Worm (Caenorhabditis elegans) whole organism, L1 larva: ENCODE data around the gene vha-14.

ENCODE experiments used
- aly-2 ChIP-seq: fragments of 150-350 bp; optimal IDR thresholded peaks from 2 replicates; lab custom pipeline; 2014; ENCODE audit warnings: missing biosample characterization, missing genetic modification characterization
- ceh-88 ChIP-seq: fragments of 200-800 bp; sonication (Bioruptor generic); IDR thresholded peaks from 2 replicates; pipeline ENCODE4 v1.3.6; 2022; ENCODE audit warnings: missing genetic modification characterization, missing compliant biosample characterization
- egl-27 ChIP-seq, 2 experiments: fragments of 150-350 bp in 1 of 2; sonication (generic microtip); optimal IDR thresholded peaks; 3 replicates each; lab custom pipeline; 2017 to 2018; ENCODE audit warnings: missing biosample characterization in 2 of 2, missing genetic modification characterization in 2 of 2, missing genetic modification reagents in 2 of 2
- elt-3 ChIP-seq, 6 experiments: fragments of 150-350 bp in 1 of 6; sonication (generic microtip); optimal IDR thresholded peaks; 2 replicates each; lab custom pipeline; 2017 to 2018; ENCODE audit warnings: missing biosample characterization in 6 of 6, missing genetic modification characterization in 6 of 6, inconsistent platforms in 1 of 6
- hlh-4 ChIP-seq: sonication (generic microtip); optimal IDR thresholded peaks from 2 replicates; lab custom pipeline; 2016; ENCODE audit warnings: mild to moderate bottlenecking, missing genetic modification characterization, missing compliant biosample characterization
- mdl-1 ChIP-seq, 2 experiments: fragments of 150-350 bp; optimal IDR thresholded peaks; 2 replicates each; lab custom pipeline; 2014 to 2017; ENCODE audit warnings: missing biosample characterization in 2 of 2, missing genetic modification characterization in 2 of 2, inconsistent platforms in 1 of 2
- pag-3 ChIP-seq: sonication (generic microtip); optimal IDR thresholded peaks from 2 replicates; lab custom pipeline; 2017; ENCODE audit warnings: missing genetic modification characterization, mild to moderate bottlenecking, missing compliant biosample characterization, antibody characterized with exemption, borderline replicate concordance; ENCODE audit not compliant: insufficient read depth
- snpc-4 ChIP-seq: fragments of 150-350 bp; optimal IDR thresholded peaks from 2 replicates; lab custom pipeline; 2014; ENCODE audit warnings: missing biosample characterization, missing genetic modification characterization
- sox-4 ChIP-seq: sonication (generic microtip); optimal IDR thresholded peaks from 2 replicates; lab custom pipeline; 2016; ENCODE audit warnings: missing genetic modification characterization, missing compliant biosample characterization
- sptf-1 ChIP-seq: fragments of 150-350 bp; optimal IDR thresholded peaks from 2 replicates; lab custom pipeline; 2014; ENCODE audit warnings: missing biosample characterization, missing genetic modification characterization
- tbx-2 ChIP-seq: sonication (generic microtip); optimal IDR thresholded peaks from 2 replicates; lab custom pipeline; 2016; ENCODE audit warnings: missing genetic modification characterization, missing compliant biosample characterization

ce11 chrIII:9526851-9527250, 19.0 kb downstream of the vha-14 start, which contains the start of gene ZK1098.6:
- no peak for TF ChIP-seq sptf-1 (tag; lab: Kevin White, UChicago)
- TF ChIP-seq snpc-4 (tag; lab: Kevin White, UChicago) = no peak
- no peak for TF ChIP-seq mdl-1 (tag; optimal IDR thresholded peaks at IDR 0.05; lab: Kevin White, UChicago)
- no peak for TF ChIP-seq egl-27 (tag; optimal IDR thresholded peaks at IDR 0.05; lab: Kevin White, UChicago)
- TF ChIP-seq elt-3 (tag; optimal IDR thresholded peaks at IDR 0.05; lab: Kevin White, UChicago) = no peak
- TF ChIP-seq pag-3 = no peak
- no peak for TF ChIP-seq hlh-4 (tag; lab: Kevin White, UChicago)
- no peak for TF ChIP-seq sox-4 (tag; lab: Kevin White, UChicago)
- TF ChIP-seq ceh-88 (GFP tag; lab: Robert Waterston, UW) = no peak
- no peak for TF ChIP-seq aly-2 (tag; lab: Kevin White, UChicago)
- TF ChIP-seq tbx-2 (tag; lab: Kevin White, UChicago) = no peak
